Fruit fly (Drosophila melanogaster): Measurements from ENCODE around the gene Ugt302K1.

DNA sequence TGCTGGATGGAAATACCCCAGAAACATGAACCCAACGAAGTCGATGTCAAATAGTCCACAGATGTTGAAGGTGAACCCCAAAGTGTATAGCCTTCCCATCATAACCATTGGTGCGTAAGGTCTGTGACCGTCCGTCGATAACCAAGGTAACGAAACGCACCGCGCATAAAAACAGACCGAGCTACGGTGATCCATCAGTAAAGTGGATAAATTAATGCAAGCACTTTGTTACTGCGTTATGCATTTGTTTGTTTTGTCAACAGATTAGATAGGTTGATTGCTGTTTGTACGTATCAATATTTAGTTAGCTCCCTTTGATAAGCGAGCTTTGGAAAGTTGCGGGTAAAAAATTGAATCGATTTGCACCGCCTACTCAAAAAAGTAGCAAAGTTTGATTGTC is 24.7 kb upstream of the Ugt302K1 start:
- TF ChIP-seq CTCF (optimal IDR thresholded peaks at IDR 0.05) (no peak), CG8478 (optimal IDR thresholded peaks at IDR 0.05) (no peak)
